Worm (Caenorhabditis elegans) whole organism, L4 larva: ENCODE results near the gene grwd-1.

Source experiments
- F26F4.8 ChIP-seq: fragments of 200-800 bp; sonication (Bioruptor generic); conservative IDR thresholded peaks from 2 replicates; pipeline ENCODE4 v1.3.6; 2022; ENCODE audit warnings: missing genetic modification characterization, missing compliant biosample characterization
- F49E8.2 ChIP-seq: sonication (generic microtip); optimal IDR thresholded peaks from 2 replicates; lab custom pipeline; 2016; ENCODE audit warnings: missing compliant biosample characterization, mild to moderate bottlenecking, missing genetic modification characterization, borderline replicate concordance
- R02D3.7 ChIP-seq: fragments of 150-350 bp; sonication (generic microtip); optimal IDR thresholded peaks from 3 replicates; lab custom pipeline; 2014; ENCODE audit warnings: missing biosample characterization, missing genetic modification characterization
- T20F7.1 ChIP-seq: fragments of 200-800 bp; sonication (Bioruptor generic); optimal IDR thresholded peaks from 2 replicates; lab custom pipeline; 2018; ENCODE audit warnings: mild to moderate bottlenecking, missing genetic modification characterization, missing compliant biosample characterization
- Y48G9A.11 ChIP-seq: fragments of 200-800 bp; sonication (Bioruptor generic); IDR thresholded peaks from 2 replicates; pipeline ENCODE4 v1.3.6; 2022; ENCODE audit warnings: missing genetic modification reagents, missing genetic modification characterization, missing compliant biosample characterization
- Y75B8A.6 ChIP-seq: fragments of 200-800 bp; sonication (Bioruptor generic); IDR thresholded peaks from 2 replicates; pipeline ENCODE4 v1.3.6; 2022; ENCODE audit warnings: missing genetic modification reagents, missing genetic modification characterization, missing compliant biosample characterization
- ZK546.5 ChIP-seq, 2 experiments: sonication (generic microtip); optimal IDR thresholded peaks; 2 replicates each; lab custom pipeline; 2017; ENCODE audit warnings: missing biosample characterization in 2 of 2, missing genetic modification characterization in 2 of 2
- aly-2 ChIP-seq: sonication (generic microtip); optimal IDR thresholded peaks from 2 replicates; lab custom pipeline; 2018; ENCODE audit warnings: missing biosample characterization, missing genetic modification characterization
- ama-1 ChIP-seq: fragments of 150-350 bp; optimal IDR thresholded peaks from 2 replicates; lab custom pipeline; 2014; ENCODE audit warnings: inconsistent platforms, mixed read lengths
- arid-1 ChIP-seq: fragments of 200-800 bp; sonication (Bioruptor generic); conservative IDR thresholded peaks from 2 replicates; pipeline ENCODE4 v1.3.6; 2022; ENCODE audit warnings: missing genetic modification reagents, missing genetic modification characterization, missing compliant biosample characterization
- attf-4 ChIP-seq: sonication (generic microtip); optimal IDR thresholded peaks from 3 replicates; lab custom pipeline; 2017; ENCODE audit warnings: missing biosample characterization, missing genetic modification characterization
- ceh-28 ChIP-seq: fragments of 150-350 bp; optimal IDR thresholded peaks from 2 replicates; lab custom pipeline; 2014; ENCODE audit warnings: missing biosample characterization, missing genetic modification reagents, missing genetic modification characterization
- ceh-62 ChIP-seq: sonication (generic microtip); optimal IDR thresholded peaks from 2 replicates; lab custom pipeline; 2017; ENCODE audit warnings: missing biosample characterization, missing genetic modification characterization
- cey-2 ChIP-seq: sonication (generic microtip); optimal IDR thresholded peaks from 3 replicates; lab custom pipeline; 2017; ENCODE audit warnings: missing genetic modification characterization, mild to moderate bottlenecking, missing compliant biosample characterization, antibody characterized with exemption, borderline replicate concordance; ENCODE audit not compliant: insufficient read depth
- ctbp-1 ChIP-seq: fragments of 200-800 bp; sonication (Bioruptor generic); IDR thresholded peaks from 2 replicates; pipeline ENCODE4 v1.3.6; 2022; ENCODE audit warnings: missing genetic modification reagents, missing genetic modification characterization, missing compliant biosample characterization
- daf-8 ChIP-seq: fragments of 200-800 bp; sonication (Bioruptor generic); IDR thresholded peaks from 2 replicates; pipeline ENCODE4 v1.3.6; 2022; ENCODE audit warnings: missing genetic modification characterization, missing compliant biosample characterization
- dmd-6 ChIP-seq: fragments of 200-800 bp; sonication (Bioruptor generic); IDR thresholded peaks from 2 replicates; pipeline ENCODE4 v1.3.6; 2022; ENCODE audit warnings: missing genetic modification reagents, missing genetic modification characterization, missing compliant biosample characterization
- dve-1 ChIP-seq: sonication (generic microtip); optimal IDR thresholded peaks from 2 replicates; lab custom pipeline; 2017; ENCODE audit warnings: antibody characterized with exemption, mild to moderate bottlenecking, missing genetic modification characterization, missing compliant biosample characterization; ENCODE audit not compliant: insufficient read depth
- egl-27 ChIP-seq: sonication (generic microtip); optimal IDR thresholded peaks from 3 replicates; lab custom pipeline; 2017; ENCODE audit warnings: missing biosample characterization, missing genetic modification reagents, missing genetic modification characterization
- gei-8 ChIP-seq: fragments of 200-800 bp; sonication (Bioruptor generic); optimal IDR thresholded peaks from 2 replicates; lab custom pipeline; 2018; ENCODE audit warnings: mild to moderate bottlenecking, missing genetic modification characterization, missing compliant biosample characterization
- hif-1 ChIP-seq, 2 experiments: sonication (generic microtip); optimal IDR thresholded peaks; 2 replicates each; lab custom pipeline; 2016 to 2017; ENCODE audit warnings: missing compliant biosample characterization in 2 of 2, missing genetic modification characterization in 2 of 2, missing genetic modification reagents in 2 of 2, missing genotype in 2 of 2, mild to moderate bottlenecking in 1 of 2
- lim-7 ChIP-seq: fragments of 200-800 bp; sonication (Bioruptor generic); IDR thresholded peaks from 2 replicates; pipeline ENCODE4 v1.3.6; 2022; ENCODE audit warnings: missing genetic modification characterization, missing compliant biosample characterization
- lin-1 ChIP-seq: fragments of 200-800 bp; sonication (Bioruptor generic); IDR thresholded peaks from 2 replicates; pipeline ENCODE4 v1.3.6; 2022; ENCODE audit warnings: missing genetic modification reagents, missing genetic modification characterization, missing compliant biosample characterization
- lin-13 ChIP-seq: fragments of 150-350 bp; optimal IDR thresholded peaks from 2 replicates; lab custom pipeline; 2014; ENCODE audit warnings: missing biosample characterization, missing genetic modification reagents, missing genetic modification characterization
- lin-15B ChIP-seq: fragments of 150-350 bp; sonication (generic microtip); optimal IDR thresholded peaks from 3 replicates; lab custom pipeline; 2014; ENCODE audit warnings: missing biosample characterization, missing genetic modification characterization
- lin-38 ChIP-seq: fragments of 200-800 bp; sonication (Bioruptor generic); IDR thresholded peaks from 2 replicates; pipeline ENCODE4 v1.3.6; 2022; ENCODE audit warnings: missing genetic modification reagents, missing genetic modification characterization, missing compliant biosample characterization
- lin-39 ChIP-seq: fragments of 150-350 bp; optimal IDR thresholded peaks from 2 replicates; lab custom pipeline; 2014; ENCODE audit warnings: missing biosample characterization, missing genetic modification reagents, missing genetic modification characterization
- lir-3 ChIP-seq: sonication (generic microtip); optimal IDR thresholded peaks from 2 replicates; lab custom pipeline; 2016; ENCODE audit warnings: mild to moderate bottlenecking, missing genetic modification characterization, missing compliant biosample characterization
- lsy-2 ChIP-seq, 2 experiments: fragments of 150-350 bp in 1 of 2; sonication (generic microtip) in 1 of 2; optimal IDR thresholded peaks; 2 replicates each; lab custom pipeline; 2014 to 2017; ENCODE audit warnings: missing biosample characterization in 2 of 2, missing genetic modification characterization in 2 of 2
- madf-9 ChIP-seq: fragments of 200-800 bp; sonication (Bioruptor generic); conservative IDR thresholded peaks from 2 replicates; pipeline ENCODE4 v1.3.6; 2022; ENCODE audit warnings: missing genetic modification reagents, missing genetic modification characterization, missing compliant biosample characterization
- mdt-29 ChIP-seq: fragments of 200-800 bp; sonication (Bioruptor generic); IDR thresholded peaks from 2 replicates; pipeline ENCODE4 v1.3.6; 2022; ENCODE audit warnings: missing genetic modification reagents, missing genetic modification characterization, missing compliant biosample characterization
- mep-1 ChIP-seq: fragments of 150-350 bp; sonication (generic microtip); optimal IDR thresholded peaks from 3 replicates; lab custom pipeline; 2014; ENCODE audit warnings: missing biosample characterization, missing genetic modification characterization
- mes-2 ChIP-seq: sonication (generic microtip); optimal IDR thresholded peaks from 2 replicates; lab custom pipeline; 2016; ENCODE audit warnings: missing genotype, mild to moderate bottlenecking, missing genetic modification characterization, missing compliant biosample characterization; ENCODE audit not compliant: poor library complexity, severe bottlenecking
- mxl-3 ChIP-seq: fragments of 200-800 bp; sonication (Bioruptor generic); optimal IDR thresholded peaks from 2 replicates; lab custom pipeline; 2018; ENCODE audit warnings: mild to moderate bottlenecking, missing genetic modification characterization, missing compliant biosample characterization
- nhr-102 ChIP-seq: sonication (generic microtip); optimal IDR thresholded peaks from 2 replicates; lab custom pipeline; 2016; ENCODE audit warnings: mild to moderate bottlenecking, missing genetic modification characterization, moderate library complexity, missing compliant biosample characterization
- nhr-11 ChIP-seq: fragments of 150-350 bp; optimal IDR thresholded peaks from 2 replicates; lab custom pipeline; 2014; ENCODE audit warnings: missing biosample characterization, missing genetic modification characterization
- nhr-25 ChIP-seq: sonication (generic microtip); optimal IDR thresholded peaks from 2 replicates; lab custom pipeline; 2017; ENCODE audit warnings: missing genetic modification characterization, mild to moderate bottlenecking, missing compliant biosample characterization, antibody characterized with exemption, moderate library complexity, borderline replicate concordance; ENCODE audit not compliant: insufficient read depth
- nhr-28 ChIP-seq: fragments of 150-350 bp; optimal IDR thresholded peaks from 2 replicates; lab custom pipeline; 2014; ENCODE audit warnings: missing biosample characterization, missing genetic modification characterization
- nhr-48 ChIP-seq: sonication (generic microtip); optimal IDR thresholded peaks from 2 replicates; lab custom pipeline; 2016; ENCODE audit warnings: mild to moderate bottlenecking, missing genetic modification characterization, missing compliant biosample characterization
- nhr-6 ChIP-seq: fragments of 150-350 bp; optimal IDR thresholded peaks from 2 replicates; lab custom pipeline; 2014; ENCODE audit warnings: missing biosample characterization, missing genetic modification characterization
- nhr-76 ChIP-seq: fragments of 150-350 bp; optimal IDR thresholded peaks from 2 replicates; lab custom pipeline; 2014; ENCODE audit warnings: missing biosample characterization, missing genetic modification characterization
- pha-4 ChIP-seq, 2 experiments: fragments of 150-350 bp in 1 of 2; fragments of 200-800 bp in 1 of 2; sonication (Bioruptor generic) in 1 of 2; IDR thresholded peaks in 1 of 2; optimal IDR thresholded peaks in 1 of 2; 2 replicates each; pipeline versions ENCODE4 v1.3.6 to Lab custom; 2014 to 2022; ENCODE audit warnings: missing genetic modification characterization in 2 of 2, missing genetic modification reagents in 2 of 2, missing biosample characterization in 1 of 2, missing compliant biosample characterization in 1 of 2
- php-3 ChIP-seq: fragments of 200-800 bp; sonication (Bioruptor generic); IDR thresholded peaks from 2 replicates; pipeline ENCODE4 v1.3.6; 2022; ENCODE audit warnings: missing genetic modification reagents, missing genetic modification characterization, missing compliant biosample characterization
- rbr-2 ChIP-seq: sonication (generic microtip); optimal IDR thresholded peaks from 2 replicates; lab custom pipeline; 2016; ENCODE audit warnings: missing genotype, missing genetic modification characterization, missing compliant biosample characterization
- snpc-1.2 ChIP-seq: fragments of 200-800 bp; sonication (Bioruptor generic); IDR thresholded peaks from 2 replicates; pipeline ENCODE4 v1.3.6; 2022; ENCODE audit warnings: missing genetic modification reagents, missing genetic modification characterization, missing compliant biosample characterization
- spr-1 ChIP-seq: sonication (generic microtip); optimal IDR thresholded peaks from 2 replicates; lab custom pipeline; 2016; ENCODE audit warnings: mild to moderate bottlenecking, missing genetic modification characterization, missing compliant biosample characterization
- unc-39 ChIP-seq: sonication (generic microtip); optimal IDR thresholded peaks from 2 replicates; lab custom pipeline; 2017; ENCODE audit warnings: missing biosample characterization, missing genetic modification characterization
- zfp-2 ChIP-seq: sonication (generic microtip); optimal IDR thresholded peaks from 2 replicates; lab custom pipeline; 2016; ENCODE audit warnings: mild to moderate bottlenecking, missing genetic modification characterization, missing compliant biosample characterization
- ztf-7 ChIP-seq: fragments of 150-350 bp; optimal IDR thresholded peaks from 2 replicates; lab custom pipeline; 2014; ENCODE audit warnings: missing biosample characterization, missing genetic modification characterization

The grwd-1 gene

DNA sequence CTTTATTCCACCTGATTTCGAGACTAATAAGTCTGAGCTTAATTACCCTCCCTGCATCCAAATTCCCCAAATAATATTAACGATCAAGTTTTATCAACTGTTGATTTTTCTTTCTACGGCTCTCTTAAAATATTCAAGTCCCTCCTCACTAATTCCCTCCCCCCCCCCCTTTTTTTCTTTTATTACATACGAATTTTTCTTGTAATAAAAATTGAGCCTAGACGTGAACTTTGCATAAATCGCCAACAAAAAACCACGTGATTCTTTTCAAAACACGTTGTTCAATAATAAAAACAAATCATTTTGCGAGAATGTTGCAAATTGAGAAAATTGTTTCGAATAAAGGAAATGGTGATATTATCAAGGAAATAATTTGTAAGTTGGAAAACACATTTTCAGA is 35.2 kb downstream of the grwd-1 start, which contains the start of gene K10D2.8:
Gene K10D2.8 (plus strand): TSS at position 301 of the 400 bp plus-strand sequence.
- TF ChIP-seq php-3 (GFP tag; lab: Robert Waterston, UW) (no peak), lin-15B (no peak), gei-8 (GFP tag; lab: Kevin White, UChicago) (no peak), mep-1 (tag; lab: Kevin White, UChicago) (no peak), T20F7.1 (no peak), pha-4 (GFP tag; IDR thresholded peaks at IDR 0.05; lab: Robert Waterston, UW) (no peak), pha-4 (tag; optimal IDR thresholded peaks at IDR 0.05; lab: Kevin White, UChicago) (no peak), ctbp-1 (GFP tag; lab: Robert Waterston, UW) (no peak), ama-1 (lab: Kevin White, UChicago) (no peak), lin-38 (GFP tag; lab: Robert Waterston, UW) (no peak), nhr-11 (tag; lab: Kevin White, UChicago) (no peak), egl-27 (tag; lab: Kevin White, UChicago) (no peak), lir-3 (tag; lab: Kevin White, UChicago) (no peak), lin-1 (GFP tag; lab: Robert Waterston, UW) (no peak), nhr-6 (no peak), ceh-28 (tag; lab: Kevin White, UChicago) (no peak), ztf-7 (tag; lab: Kevin White, UChicago) (no peak), nhr-102 (tag; lab: Kevin White, UChicago) (no peak)

DNA sequence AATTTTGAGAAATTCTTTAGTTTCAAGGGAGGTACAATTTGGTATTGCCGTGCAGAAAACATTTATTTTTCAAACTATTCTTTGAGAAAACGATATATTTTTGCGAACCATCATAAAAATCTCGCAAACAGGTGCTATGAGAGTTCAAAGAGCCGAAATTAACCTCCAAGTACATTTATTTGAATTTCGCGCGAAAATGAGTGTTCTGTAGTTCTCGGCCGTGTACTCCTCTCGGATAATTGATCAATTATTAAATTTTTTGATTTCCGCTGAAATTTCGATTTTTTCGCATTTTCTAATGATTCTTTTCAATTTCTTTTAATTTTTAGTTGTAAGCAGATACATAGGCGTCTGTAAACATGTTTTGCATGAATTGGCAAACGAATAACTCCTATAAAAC is 36.9 kb downstream of the grwd-1 start:
- TF ChIP-seq unc-39, result no peak
- TF ChIP-seq lin-38 (GFP tag; lab: Robert Waterston, UW), result peak; percentile 44
- TF ChIP-seq dve-1 (tag; lab: Kevin White, UChicago), result no peak
- no peak for TF ChIP-seq lin-1 (GFP tag; lab: Robert Waterston, UW)
- TF ChIP-seq lsy-2 (tag; optimal IDR thresholded peaks at IDR 0.05; lab: Kevin White, UChicago), result peak in 1 of 2 experiments; percentile 27
- TF ChIP-seq lim-7 (GFP tag; lab: Robert Waterston, UW), result no peak
- peak; percentile 16 for TF ChIP-seq F49E8.2 (tag; lab: Kevin White, UChicago)
- TF ChIP-seq lin-13 (GFP tag; lab: Kevin White, UChicago), result no peak
- TF ChIP-seq ceh-28 (tag; lab: Kevin White, UChicago), result no peak
- no peak for TF ChIP-seq Y48G9A.11
- peak; percentile 33; the same call in 1 of the 2 replicates for TF ChIP-seq dmd-6 (GFP tag; lab: Robert Waterston, UW)
- no peak for TF ChIP-seq php-3 (GFP tag; lab: Robert Waterston, UW)
- no peak for TF ChIP-seq cey-2 (tag; lab: Kevin White, UChicago)
- TF ChIP-seq aly-2 (tag; lab: Kevin White, UChicago), result no peak
- TF ChIP-seq daf-8 (GFP tag; lab: Robert Waterston, UW), result no peak
- no peak for TF ChIP-seq nhr-76
- TF ChIP-seq arid-1 (GFP tag; lab: Robert Waterston, UW), result 0 out of 2 replicates have a peak, but pooled peaks have one; percentile 29
- TF ChIP-seq nhr-25 (tag; lab: Kevin White, UChicago), result no peak
- no peak for TF ChIP-seq madf-9
- TF ChIP-seq ceh-62 (tag; lab: Kevin White, UChicago), result no peak
- peak in 1 of 2 experiments; percentile 27 for TF ChIP-seq hif-1 (tag; optimal IDR thresholded peaks at IDR 0.05; lab: Kevin White, UChicago)
- TF ChIP-seq snpc-1.2 (GFP tag; lab: Robert Waterston, UW), result no peak
- no peak for TF ChIP-seq Y75B8A.6 (GFP tag; lab: Robert Waterston, UW)
- TF ChIP-seq rbr-2, result no peak
- TF ChIP-seq lir-3 (tag; lab: Kevin White, UChicago), result no peak
- TF ChIP-seq zfp-2 (tag; lab: Kevin White, UChicago), result no peak
- no peak for TF ChIP-seq mxl-3 (GFP tag; lab: Kevin White, UChicago)
- no peak for TF ChIP-seq R02D3.7
- no peak for TF ChIP-seq nhr-28
- no peak for TF ChIP-seq F26F4.8 (GFP tag; lab: Robert Waterston, UW)
- TF ChIP-seq mdt-29, result no peak
- TF ChIP-seq spr-1 (tag; lab: Kevin White, UChicago), result no peak
- peak; percentile 88 for TF ChIP-seq mes-2
- no peak for TF ChIP-seq lin-39 (tag; lab: Kevin White, UChicago)
- TF ChIP-seq ZK546.5 (tag; optimal IDR thresholded peaks at IDR 0.05; lab: Kevin White, UChicago), result no peak
- TF ChIP-seq nhr-48 (tag; lab: Kevin White, UChicago), result no peak
- no peak for TF ChIP-seq attf-4
